Worm (Caenorhabditis elegans) whole organism, mixed stage, embryonic: ENCODE data around the gene Y54F10BM.21.

Experiments used
- elt-3 ChIP-seq: fragments of 150-350 bp; optimal IDR thresholded peaks from 2 replicates; lab custom pipeline; 2014; ENCODE audit warnings: missing biosample characterization, missing genetic modification characterization
- lin-13 ChIP-seq: fragments of 150-350 bp; optimal IDR thresholded peaks from 2 replicates; lab custom pipeline; 2014; ENCODE audit warnings: missing biosample characterization, missing genetic modification characterization
- unc-120 ChIP-seq: sonication (generic microtip); optimal IDR thresholded peaks from 2 replicates; lab custom pipeline; 2017; ENCODE audit warnings: missing genetic modification characterization, missing compliant biosample characterization; ENCODE audit not compliant: poor library complexity, severe bottlenecking
- unc-39 ChIP-seq: fragments of 150-350 bp; optimal IDR thresholded peaks from 2 replicates; lab custom pipeline; 2014; ENCODE audit warnings: missing biosample characterization, missing genetic modification characterization
- unc-62 ChIP-seq: fragments of 150-350 bp; optimal IDR thresholded peaks from 2 replicates; lab custom pipeline; 2014; ENCODE audit warnings: missing biosample characterization, missing genetic modification reagents, missing genetic modification characterization

ce11 chrIII:2279457-2279856, 2.5 kb downstream of the Y54F10BM.21 start, which contains the start of gene Y54F10BM.23:
- TF ChIP-seq lin-13 (tag; lab: Kevin White, UChicago): no peak
- no peak for TF ChIP-seq elt-3 (tag; lab: Kevin White, UChicago)
- TF ChIP-seq unc-120 (tag; lab: Kevin White, UChicago): no peak
- no peak for TF ChIP-seq unc-62
- no peak for TF ChIP-seq unc-39 (tag; lab: Kevin White, UChicago)
